Fruit fly (Drosophila melanogaster) whole organism, prepupa: ENCODE results near the gene CG11345.

Experiments used
- CG10631 ChIP-seq: fragments of 200-800 bp; sonication (Bioruptor generic); optimal IDR thresholded peaks from 2 replicates; lab custom pipeline; 2016; ENCODE audit warnings: missing biosample characterization, missing genetic modification characterization
- CG10669 ChIP-seq: fragments of 200-800 bp; sonication (Bioruptor generic); optimal IDR thresholded peaks from 3 replicates; lab custom pipeline; 2018; ENCODE audit warnings: missing biosample characterization, mild to moderate bottlenecking, missing genetic modification characterization, moderate library complexity
- CG11902 ChIP-seq: fragments of 200-800 bp; sonication (Bioruptor generic); optimal IDR thresholded peaks from 3 replicates; lab custom pipeline; 2016; ENCODE audit warnings: missing biosample characterization, missing genetic modification characterization
- CG15336 ChIP-seq: fragments of 200-800 bp; sonication (Bioruptor generic); IDR thresholded peaks from 2 replicates; pipeline ENCODE4 v1.3.6; 2022; ENCODE audit warnings: missing biosample characterization, missing genetic modification characterization
- CG1621 ChIP-seq: fragments of 200-800 bp; sonication (Bioruptor generic); optimal IDR thresholded peaks from 3 replicates; lab custom pipeline; 2018; ENCODE audit warnings: missing biosample characterization, mild to moderate bottlenecking, missing genetic modification characterization
- CG31627 ChIP-seq: fragments of 200-800 bp; sonication (Bioruptor generic); optimal IDR thresholded peaks from 3 replicates; lab custom pipeline; 2016; ENCODE audit warnings: missing biosample characterization, missing genetic modification characterization
- CG32006 ChIP-seq: fragments of 200-800 bp; sonication (Bioruptor generic); optimal IDR thresholded peaks from 3 replicates; lab custom pipeline; 2017; ENCODE audit warnings: missing biosample characterization, mild to moderate bottlenecking, missing genetic modification characterization
- CG34406 ChIP-seq: fragments of 200-800 bp; sonication (Bioruptor generic); optimal IDR thresholded peaks from 3 replicates; lab custom pipeline; 2016; ENCODE audit warnings: missing biosample characterization, missing genetic modification characterization
- CG3919 ChIP-seq: fragments of 200-800 bp; sonication (Bioruptor generic); optimal IDR thresholded peaks from 3 replicates; lab custom pipeline; 2016; ENCODE audit warnings: missing biosample characterization, missing genetic modification characterization
- CG4318 ChIP-seq: fragments of 200-800 bp; sonication (Bioruptor generic); optimal IDR thresholded peaks from 3 replicates; lab custom pipeline; 2017; ENCODE audit warnings: missing biosample characterization, mild to moderate bottlenecking, missing genetic modification characterization
- CG6163 ChIP-seq: fragments of 200-800 bp; sonication (Bioruptor generic); IDR thresholded peaks from 3 replicates; pipeline ENCODE4 v1.3.6; 2022; ENCODE audit warnings: missing biosample characterization, missing genetic modification characterization
- CG6792 ChIP-seq: fragments of 200-800 bp; sonication (Bioruptor generic); optimal IDR thresholded peaks from 3 replicates; lab custom pipeline; 2016; ENCODE audit warnings: missing biosample characterization, missing genetic modification characterization
- CG7368 ChIP-seq: fragments of 200-800 bp; sonication (Bioruptor generic); optimal IDR thresholded peaks from 3 replicates; lab custom pipeline; 2016; ENCODE audit warnings: missing biosample characterization, missing genetic modification characterization
- CG8119 ChIP-seq: fragments of 200-800 bp; sonication (Bioruptor generic); IDR thresholded peaks from 3 replicates; pipeline ENCODE4 v1.3.6; 2022; ENCODE audit warnings: missing biosample characterization, missing genetic modification characterization
- CG8632 ChIP-seq: fragments of 200-800 bp; sonication (Bioruptor generic); optimal IDR thresholded peaks from 3 replicates; lab custom pipeline; 2016; ENCODE audit warnings: missing biosample characterization, missing genetic modification characterization
- CG9139 ChIP-seq: fragments of 200-800 bp; sonication (Bioruptor generic); optimal IDR thresholded peaks from 3 replicates; lab custom pipeline; 2017; ENCODE audit warnings: missing biosample characterization, mild to moderate bottlenecking, missing genetic modification characterization
- Gug ChIP-seq: fragments of 200-800 bp; sonication (Bioruptor generic); IDR thresholded peaks from 2 replicates; pipeline ENCODE4 v1.3.6; 2022; ENCODE audit warnings: missing biosample characterization, missing genetic modification characterization
- Hr38 ChIP-seq: sonication (Bioruptor generic); optimal IDR thresholded peaks from 2 replicates; lab custom pipeline; 2016; ENCODE audit warnings: missing biosample characterization, missing genetic modification characterization
- Hr4 ChIP-seq: fragments of 200-800 bp; sonication (Bioruptor generic); optimal IDR thresholded peaks from 3 replicates; lab custom pipeline; 2016; ENCODE audit warnings: missing biosample characterization, missing genetic modification characterization
- Met ChIP-seq: fragments of 200-800 bp; sonication (Bioruptor generic); optimal IDR thresholded peaks from 3 replicates; lab custom pipeline; 2016; ENCODE audit warnings: missing biosample characterization, missing genetic modification characterization
- OdsH ChIP-seq: fragments of 200-800 bp; sonication (Bioruptor generic); optimal IDR thresholded peaks from 3 replicates; lab custom pipeline; 2016; ENCODE audit warnings: missing biosample characterization, missing genetic modification characterization
- Smox ChIP-seq: fragments of 200-800 bp; sonication (Bioruptor generic); optimal IDR thresholded peaks from 3 replicates; lab custom pipeline; 2016; ENCODE audit warnings: missing biosample characterization, missing genetic modification characterization
- Sox102F ChIP-seq: fragments of 200-800 bp; sonication (Bioruptor generic); optimal IDR thresholded peaks from 2 replicates; lab custom pipeline; 2016; ENCODE audit warnings: missing biosample characterization, mild to moderate bottlenecking, missing genetic modification characterization
- achi ChIP-seq: fragments of 200-800 bp; sonication (Bioruptor generic); optimal IDR thresholded peaks from 3 replicates; lab custom pipeline; 2016; ENCODE audit warnings: missing biosample characterization, missing genetic modification characterization
- acj6 ChIP-seq: fragments of 200-800 bp; sonication (Bioruptor generic); optimal IDR thresholded peaks from 3 replicates; lab custom pipeline; 2016; ENCODE audit warnings: missing biosample characterization, missing genetic modification characterization
- cyc ChIP-seq: fragments of 200-800 bp; sonication (Bioruptor generic); optimal IDR thresholded peaks from 3 replicates; lab custom pipeline; 2016; ENCODE audit warnings: missing biosample characterization, missing genetic modification characterization
- dac ChIP-seq: fragments of 200-800 bp; sonication (Bioruptor generic); optimal IDR thresholded peaks from 2 replicates; lab custom pipeline; 2017; ENCODE audit warnings: missing biosample characterization, mild to moderate bottlenecking, missing genetic modification characterization
- eg ChIP-seq: fragments of 200-800 bp; sonication (Bioruptor generic); IDR thresholded peaks from 3 replicates; pipeline ENCODE4 v1.3.6; 2022; ENCODE audit warnings: missing biosample characterization, missing genetic modification characterization
- esn ChIP-seq: fragments of 200-800 bp; sonication (Bioruptor generic); optimal IDR thresholded peaks from 2 replicates; lab custom pipeline; 2016; ENCODE audit warnings: missing biosample characterization, mild to moderate bottlenecking, missing genetic modification characterization, moderate library complexity
- fd59A ChIP-seq: fragments of 200-800 bp; sonication (Bioruptor generic); optimal IDR thresholded peaks from 2 replicates; lab custom pipeline; 2017; ENCODE audit warnings: missing biosample characterization, mild to moderate bottlenecking, missing genetic modification characterization, missing genetic modification reagents
- fkh ChIP-seq: fragments of 200-800 bp; sonication (Bioruptor generic); optimal IDR thresholded peaks from 3 replicates; lab custom pipeline; 2017; ENCODE audit warnings: missing biosample characterization, mild to moderate bottlenecking, missing genetic modification characterization, moderate library complexity
- lz ChIP-seq: fragments of 200-800 bp; sonication (Bioruptor generic); optimal IDR thresholded peaks from 3 replicates; lab custom pipeline; 2016; ENCODE audit warnings: missing biosample characterization, missing genetic modification characterization
- net ChIP-seq: fragments of 200-800 bp; sonication (Bioruptor generic); optimal IDR thresholded peaks from 3 replicates; lab custom pipeline; 2016; ENCODE audit warnings: missing biosample characterization, missing genetic modification characterization
- pdm3 ChIP-seq: fragments of 200-800 bp; sonication (Bioruptor generic); optimal IDR thresholded peaks from 3 replicates; lab custom pipeline; 2016; ENCODE audit warnings: missing biosample characterization, missing genetic modification characterization
- spab ChIP-seq: fragments of 200-800 bp; sonication (Bioruptor generic); optimal IDR thresholded peaks from 2 replicates; lab custom pipeline; 2017; ENCODE audit warnings: missing biosample characterization, mild to moderate bottlenecking, missing genetic modification characterization, missing genetic modification reagents
- ss ChIP-seq, 2 experiments: fragments of 200-800 bp; sonication (Bioruptor generic); optimal IDR thresholded peaks; 2 replicates in 1 of 2; 3 replicates in 1 of 2; lab custom pipeline; 2017 to 2018; ENCODE audit warnings: mild to moderate bottlenecking in 2 of 2, missing biosample characterization in 2 of 2, missing genetic modification characterization in 2 of 2, moderate library complexity in 1 of 2
- vri ChIP-seq: fragments of 200-800 bp; sonication (Bioruptor generic); optimal IDR thresholded peaks from 3 replicates; lab custom pipeline; 2016; ENCODE audit warnings: missing biosample characterization, mild to moderate bottlenecking, missing genetic modification characterization

Gene CG11345

dm6 chr3L:4474946-4475470 is 17.0 kb upstream of the CG11345 start (continued):
- TF ChIP-seq Sox102F (peak; percentile 16), CG34406 (GFP tag; lab: Kevin White, UChicago) (peak; percentile 49), OdsH (GFP tag; lab: Kevin White, UChicago) (peak; percentile 50), Smox (GFP tag; lab: Kevin White, UChicago) (peak; percentile 17), ss (GFP tag; optimal IDR thresholded peaks at IDR 0.05; lab: Kevin White, UChicago) (peak in 1 of 2 experiments; percentile 62), CG9139 (GFP tag; lab: Kevin White, UChicago) (peak; percentile 40), CG10669 (peak; percentile 48), CG6792 (GFP tag; lab: Kevin White, UChicago) (peak; percentile 6), CG15336 (GFP tag; lab: Robert Waterston, UW) (peak; percentile 48; the same call in 1 of the 2 replicates), pdm3 (GFP tag; lab: Kevin White, UChicago) (peak; percentile 60), CG3919 (GFP tag; lab: Kevin White, UChicago) (peak; percentile 71), vri (peak; percentile 4), acj6 (GFP tag; lab: Kevin White, UChicago) (peak; percentile 28), CG31627 (no peak), spab (peak; percentile 11), Hr4 (GFP tag; lab: Kevin White, UChicago) (peak; percentile 61), CG8119 (GFP tag; lab: Robert Waterston, UW) (peak; percentile 23; the same call in 1 of the 3 replicates)

dm6 chr3L:4472768-4473167 is 14.8 kb upstream of the CG11345 start, which contains the start of gene CG11349:
Gene CG11349 (plus strand): TSS chr3L:4473068.
- no peak for TF ChIP-seq CG8632 (GFP tag; lab: Kevin White, UChicago)
- no peak for TF ChIP-seq achi
- no peak for TF ChIP-seq CG11902 (GFP tag; lab: Kevin White, UChicago)
- TF ChIP-seq CG7368 (GFP tag; lab: Kevin White, UChicago), result no peak
- no peak for TF ChIP-seq Met
- TF ChIP-seq CG3919 (GFP tag; lab: Kevin White, UChicago), result no peak
- no peak for TF ChIP-seq CG1621
- no peak for TF ChIP-seq eg (GFP tag; lab: Robert Waterston, UW)
- no peak for TF ChIP-seq CG4318 (GFP tag; lab: Kevin White, UChicago)
- TF ChIP-seq lz (GFP tag; lab: Kevin White, UChicago), result no peak
- no peak for TF ChIP-seq CG6163
- TF ChIP-seq fd59A (GFP tag; lab: Kevin White, UChicago), result no peak
- no peak for TF ChIP-seq CG8119 (GFP tag; lab: Robert Waterston, UW)
- no peak for TF ChIP-seq CG10631 (GFP tag; lab: Kevin White, UChicago)
- TF ChIP-seq esn (GFP tag; lab: Kevin White, UChicago), result no peak
- TF ChIP-seq Hr38 (GFP tag; lab: Kevin White, UChicago), result no peak
- TF ChIP-seq dac, result no peak
- TF ChIP-seq CG10669, result no peak

dm6 chr3L:4471449-4471848 is 13.5 kb upstream of the CG11345 start, which contains the start of gene CG32248:
Gene CG32248 (plus strand): TSS chr3L:4471749.
- no peak for TF ChIP-seq CG15336 (GFP tag; lab: Robert Waterston, UW)
- TF ChIP-seq OdsH (GFP tag; lab: Kevin White, UChicago), result no peak
- no peak for TF ChIP-seq CG31627
- no peak for TF ChIP-seq Smox (GFP tag; lab: Kevin White, UChicago)
- no peak for TF ChIP-seq Gug (GFP tag; lab: Robert Waterston, UW)
- no peak for TF ChIP-seq net
- no peak for TF ChIP-seq CG32006
- no peak for TF ChIP-seq cyc
- TF ChIP-seq fkh (GFP tag; lab: Kevin White, UChicago), result no peak
- TF ChIP-seq CG4318 (GFP tag; lab: Kevin White, UChicago), result no peak
- TF ChIP-seq CG10669, result no peak
